Worm (Caenorhabditis elegans) whole organism, L2 larva: ENCODE data around the gene Y94H6A.3.
A peak's percentile ranks its signal among the peaks of the same experiment; 100 is the strongest.

Source experiments
- C34F6.9 ChIP-seq: fragments of 150-350 bp; optimal IDR thresholded peaks from 2 replicates; lab custom pipeline; 2014; ENCODE audit warnings: missing biosample characterization, missing genetic modification characterization
- F13H6.1 ChIP-seq: sonication (generic microtip); optimal IDR thresholded peaks from 2 replicates; lab custom pipeline; 2016; ENCODE audit warnings: missing genetic modification characterization, missing compliant biosample characterization
- R02D3.7 ChIP-seq: fragments of 150-350 bp; optimal IDR thresholded peaks from 2 replicates; lab custom pipeline; 2014; ENCODE audit warnings: missing biosample characterization, missing genetic modification characterization
- Y55F3AM.14 ChIP-seq: fragments of 200-800 bp; sonication (Bioruptor generic); optimal IDR thresholded peaks from 2 replicates; lab custom pipeline; 2018; ENCODE audit warnings: mild to moderate bottlenecking, missing genetic modification characterization, missing compliant biosample characterization
- ZK546.5 ChIP-seq: sonication (generic microtip); optimal IDR thresholded peaks from 2 replicates; lab custom pipeline; 2017; ENCODE audit warnings: missing biosample characterization, missing genetic modification characterization
- alr-1 ChIP-seq: fragments of 150-350 bp; optimal IDR thresholded peaks from 2 replicates; lab custom pipeline; 2014; ENCODE audit warnings: missing biosample characterization, missing genetic modification characterization
- aly-2 ChIP-seq: fragments of 150-350 bp; optimal IDR thresholded peaks from 2 replicates; lab custom pipeline; 2014; ENCODE audit warnings: missing biosample characterization, missing genetic modification characterization
- ama-1 ChIP-seq: fragments of 150-350 bp; optimal IDR thresholded peaks from 2 replicates; lab custom pipeline; 2018; ENCODE audit warnings: inconsistent platforms
- blmp-1 ChIP-seq: sonication (generic microtip); optimal IDR thresholded peaks from 2 replicates; lab custom pipeline; 2017; ENCODE audit warnings: missing genetic modification characterization, mild to moderate bottlenecking, missing compliant biosample characterization, antibody characterized with exemption, moderate library complexity; ENCODE audit not compliant: insufficient read depth
- ceh-16 ChIP-seq: fragments of 150-350 bp; optimal IDR thresholded peaks from 2 replicates; lab custom pipeline; 2014; ENCODE audit warnings: missing biosample characterization, missing genetic modification characterization
- ceh-82 ChIP-seq: fragments of 150-350 bp; optimal IDR thresholded peaks from 2 replicates; lab custom pipeline; 2014; ENCODE audit warnings: missing biosample characterization, missing genetic modification characterization
- crh-2 ChIP-seq: sonication (generic microtip); optimal IDR thresholded peaks from 2 replicates; lab custom pipeline; 2017; ENCODE audit warnings: missing biosample characterization, missing genetic modification characterization
- dmd-4 ChIP-seq: sonication (generic microtip); optimal IDR thresholded peaks from 2 replicates; lab custom pipeline; 2017; ENCODE audit warnings: missing biosample characterization, missing genetic modification characterization
- egl-27 ChIP-seq: sonication (generic microtip); optimal IDR thresholded peaks from 3 replicates; lab custom pipeline; 2017; ENCODE audit warnings: missing biosample characterization, missing genetic modification reagents, missing genetic modification characterization
- elt-1 ChIP-seq: fragments of 150-350 bp; optimal IDR thresholded peaks from 2 replicates; lab custom pipeline; 2014; ENCODE audit warnings: missing biosample characterization, missing genetic modification characterization
- elt-3 ChIP-seq: sonication (generic microtip); optimal IDR thresholded peaks from 2 replicates; lab custom pipeline; 2017; ENCODE audit warnings: missing biosample characterization, missing genetic modification characterization
- fos-1 ChIP-seq: fragments of 150-350 bp; optimal IDR thresholded peaks from 2 replicates; lab custom pipeline; 2014; ENCODE audit warnings: missing biosample characterization, missing genetic modification characterization
- gmeb-1 ChIP-seq: fragments of 150-350 bp; optimal IDR thresholded peaks from 2 replicates; lab custom pipeline; 2014; ENCODE audit warnings: missing biosample characterization, missing genetic modification characterization
- lin-11 ChIP-seq: fragments of 150-350 bp; sonication (generic microtip); optimal IDR thresholded peaks from 2 replicates; lab custom pipeline; 2014; ENCODE audit warnings: missing biosample characterization, missing genetic modification characterization, inconsistent platforms, mixed read lengths
- lin-13 ChIP-seq: fragments of 150-350 bp; optimal IDR thresholded peaks from 2 replicates; lab custom pipeline; 2014; ENCODE audit warnings: missing biosample characterization, missing genetic modification reagents, missing genetic modification characterization
- lin-39 ChIP-seq: fragments of 150-350 bp; optimal IDR thresholded peaks from 2 replicates; lab custom pipeline; 2014; ENCODE audit warnings: missing biosample characterization, missing genetic modification reagents, missing genetic modification characterization
- lsy-2 ChIP-seq, 2 experiments: fragments of 150-350 bp in 1 of 2; sonication (generic microtip) in 1 of 2; optimal IDR thresholded peaks; 2 replicates each; lab custom pipeline; 2014 to 2017; ENCODE audit warnings: missing biosample characterization in 2 of 2, missing genetic modification characterization in 2 of 2
- mab-5 ChIP-seq: fragments of 150-350 bp; optimal IDR thresholded peaks from 2 replicates; lab custom pipeline; 2014; ENCODE audit warnings: missing biosample characterization, missing genetic modification characterization
- mbf-1 ChIP-seq: sonication (generic microtip); optimal IDR thresholded peaks from 2 replicates; lab custom pipeline; 2017; ENCODE audit warnings: missing biosample characterization, missing genetic modification characterization
- mdl-1 ChIP-seq, 2 experiments: fragments of 150-350 bp in 1 of 2; sonication (generic microtip) in 1 of 2; optimal IDR thresholded peaks; 2 replicates each; lab custom pipeline; 2017; ENCODE audit warnings: missing biosample characterization in 2 of 2, missing genetic modification characterization in 2 of 2
- nhr-10 ChIP-seq: sonication (generic microtip); optimal IDR thresholded peaks from 2 replicates; lab custom pipeline; 2017; ENCODE audit warnings: missing biosample characterization, missing genetic modification characterization
- nhr-11 ChIP-seq: fragments of 150-350 bp; optimal IDR thresholded peaks from 2 replicates; lab custom pipeline; 2014; ENCODE audit warnings: missing biosample characterization, missing genetic modification characterization
- nhr-12 ChIP-seq: fragments of 150-350 bp; optimal IDR thresholded peaks from 2 replicates; lab custom pipeline; 2014; ENCODE audit warnings: missing biosample characterization, missing genetic modification characterization
- nhr-129 ChIP-seq: fragments of 150-350 bp; optimal IDR thresholded peaks from 2 replicates; lab custom pipeline; 2014; ENCODE audit warnings: missing biosample characterization, missing genetic modification characterization
- nhr-21 ChIP-seq: fragments of 150-350 bp; optimal IDR thresholded peaks from 2 replicates; lab custom pipeline; 2014; ENCODE audit warnings: missing biosample characterization, missing genetic modification characterization
- nhr-23 ChIP-seq: fragments of 150-350 bp; optimal IDR thresholded peaks from 2 replicates; lab custom pipeline; 2014; ENCODE audit warnings: missing biosample characterization, missing genetic modification reagents, missing genetic modification characterization
- nhr-237 ChIP-seq: fragments of 150-350 bp; optimal IDR thresholded peaks from 2 replicates; lab custom pipeline; 2014; ENCODE audit warnings: missing biosample characterization, missing genetic modification characterization
- nhr-25 ChIP-seq: fragments of 150-350 bp; sonication (generic microtip); optimal IDR thresholded peaks from 3 replicates; lab custom pipeline; 2014; ENCODE audit warnings: missing biosample characterization, missing genetic modification characterization
- nhr-6 ChIP-seq: fragments of 150-350 bp; optimal IDR thresholded peaks from 2 replicates; lab custom pipeline; 2014; ENCODE audit warnings: missing biosample characterization, missing genetic modification characterization
- nhr-77 ChIP-seq: fragments of 150-350 bp; optimal IDR thresholded peaks from 2 replicates; lab custom pipeline; 2014; ENCODE audit warnings: missing biosample characterization, missing genetic modification characterization
- peb-1 ChIP-seq: fragments of 150-350 bp; optimal IDR thresholded peaks from 2 replicates; lab custom pipeline; 2014; ENCODE audit warnings: missing biosample characterization, missing genetic modification characterization
- sem-4 ChIP-seq: fragments of 150-350 bp; optimal IDR thresholded peaks from 2 replicates; lab custom pipeline; 2014; ENCODE audit warnings: missing biosample characterization, missing genetic modification reagents, missing genetic modification characterization
- skn-1 ChIP-seq: sonication (generic microtip); optimal IDR thresholded peaks from 2 replicates; lab custom pipeline; 2017; ENCODE audit warnings: missing biosample characterization, missing genetic modification characterization
- sma-3 ChIP-seq: sonication (generic microtip); optimal IDR thresholded peaks from 2 replicates; lab custom pipeline; 2016; ENCODE audit warnings: missing genetic modification reagents, missing genetic modification characterization, missing compliant biosample characterization
- sma-9 ChIP-seq, 2 experiments: fragments of 150-350 bp in 1 of 2; sonication (generic microtip) in 1 of 2; optimal IDR thresholded peaks; 2 replicates each; lab custom pipeline; 2014 to 2016; ENCODE audit warnings: missing genetic modification characterization in 2 of 2, mild to moderate bottlenecking in 1 of 2, missing biosample characterization in 1 of 2, missing compliant biosample characterization in 1 of 2, missing genetic modification reagents in 1 of 2, moderate library complexity in 1 of 2
- snpc-4 ChIP-seq: fragments of 150-350 bp; optimal IDR thresholded peaks from 2 replicates; lab custom pipeline; 2014; ENCODE audit warnings: missing biosample characterization, missing genetic modification characterization
- unc-39 ChIP-seq: fragments of 150-350 bp; optimal IDR thresholded peaks from 2 replicates; lab custom pipeline; 2014; ENCODE audit warnings: missing biosample characterization, missing genetic modification characterization
- unc-55 ChIP-seq: fragments of 150-350 bp; sonication (generic microtip); optimal IDR thresholded peaks from 3 replicates; lab custom pipeline; 2014; ENCODE audit warnings: missing biosample characterization, missing genetic modification reagents, missing genetic modification characterization
- unc-62 ChIP-seq: fragments of 150-350 bp; optimal IDR thresholded peaks from 2 replicates; lab custom pipeline; 2014; ENCODE audit warnings: missing biosample characterization, missing genetic modification reagents, missing genetic modification characterization
- zag-1 ChIP-seq: fragments of 150-350 bp; optimal IDR thresholded peaks from 2 replicates; lab custom pipeline; 2014; ENCODE audit warnings: missing biosample characterization, missing genetic modification characterization
- ztf-1 ChIP-seq: fragments of 200-800 bp; sonication (Bioruptor generic); conservative IDR thresholded peaks from 2 replicates; pipeline ENCODE4 v1.3.6; 2022; ENCODE audit warnings: missing genetic modification characterization, missing compliant biosample characterization
- ztf-11 ChIP-seq: sonication (generic microtip); optimal IDR thresholded peaks from 2 replicates; lab custom pipeline; 2017; ENCODE audit warnings: missing biosample characterization, missing genetic modification characterization
- ztf-4 ChIP-seq: fragments of 150-350 bp; optimal IDR thresholded peaks from 2 replicates; lab custom pipeline; 2014; ENCODE audit warnings: missing biosample characterization, missing genetic modification characterization

Y94H6A.3 gene

ce11 chrIV:2640950-2641349 is 35.4 kb upstream of the Y94H6A.3 start, which contains the start of the genes mdf-2 and nduv-3:
Gene mdf-2 (minus strand): TSS chrIV:2641125.
Gene nduv-3 (plus strand): TSS chrIV:2641310.
- TF ChIP-seq nhr-10 (tag; lab: Kevin White, UChicago): no peak
- TF ChIP-seq snpc-4 (tag; lab: Kevin White, UChicago): peak; percentile 0
- peak; percentile 51 for TF ChIP-seq crh-2 (tag; lab: Kevin White, UChicago)
- no peak for TF ChIP-seq skn-1 (tag; lab: Kevin White, UChicago)
- TF ChIP-seq nhr-129 (tag; lab: Kevin White, UChicago): peak; percentile 62
- peak; percentile 68 for TF ChIP-seq lin-11 (tag; lab: Kevin White, UChicago)
- TF ChIP-seq C34F6.9 (tag; lab: Kevin White, UChicago): peak; percentile 92
- TF ChIP-seq nhr-11 (tag; lab: Kevin White, UChicago): no peak
- no peak for TF ChIP-seq ztf-4 (tag; lab: Kevin White, UChicago)
- no peak for TF ChIP-seq ceh-82 (tag; lab: Kevin White, UChicago)
- no peak for TF ChIP-seq ztf-1 (GFP tag; lab: Robert Waterston, UW)
- no peak for TF ChIP-seq elt-1
- peak; percentile 85 for TF ChIP-seq lin-13 (GFP tag; lab: Kevin White, UChicago)
- no peak for TF ChIP-seq aly-2 (tag; lab: Kevin White, UChicago)
- TF ChIP-seq peb-1: no peak
- TF ChIP-seq elt-3: no peak
- peak; percentile 33 for TF ChIP-seq fos-1 (tag; lab: Kevin White, UChicago)
- TF ChIP-seq gmeb-1 (tag; lab: Kevin White, UChicago): peak; percentile 93
- peak; percentile 86 for TF ChIP-seq unc-55 (GFP tag; lab: Kevin White, UChicago)
- TF ChIP-seq nhr-77: peak; percentile 31
- TF ChIP-seq nhr-237 (tag; lab: Kevin White, UChicago): no peak
- TF ChIP-seq nhr-12 (tag; lab: Kevin White, UChicago): no peak
- TF ChIP-seq Y55F3AM.14 (GFP tag; lab: Kevin White, UChicago): no peak
- no peak for TF ChIP-seq lin-39 (tag; lab: Kevin White, UChicago)
- no peak for TF ChIP-seq ama-1 (lab: Kevin White, UChicago)
- no peak for TF ChIP-seq blmp-1 (tag; lab: Kevin White, UChicago)
- TF ChIP-seq unc-62 (GFP tag; lab: Kevin White, UChicago): no peak
- TF ChIP-seq dmd-4 (tag; lab: Kevin White, UChicago): no peak
- TF ChIP-seq nhr-25: peak; percentile 73
- TF ChIP-seq mbf-1 (tag; lab: Kevin White, UChicago): no peak
- TF ChIP-seq nhr-6 (tag; lab: Kevin White, UChicago): peak; percentile 12
- no peak for TF ChIP-seq ceh-16
- peak; percentile 67 for TF ChIP-seq F13H6.1 (tag; lab: Kevin White, UChicago)
- no peak for TF ChIP-seq unc-39 (tag; lab: Kevin White, UChicago)
- TF ChIP-seq egl-27 (tag; lab: Kevin White, UChicago): peak; percentile 44
- peak; percentile 88 to 90 for TF ChIP-seq lsy-2 (tag; optimal IDR thresholded peaks at IDR 0.05; lab: Kevin White, UChicago)
- TF ChIP-seq sem-4 (tag; lab: Kevin White, UChicago): peak; percentile 38
- TF ChIP-seq ZK546.5 (tag; lab: Kevin White, UChicago): peak; percentile 0
- no peak for TF ChIP-seq zag-1 (tag; lab: Kevin White, UChicago)
- TF ChIP-seq nhr-21 (tag; lab: Kevin White, UChicago): peak; percentile 44
- TF ChIP-seq mab-5: peak; percentile 75
- TF ChIP-seq ztf-11: no peak
- no peak for TF ChIP-seq alr-1 (tag; lab: Kevin White, UChicago)
- TF ChIP-seq mdl-1 (tag; optimal IDR thresholded peaks at IDR 0.05; lab: Kevin White, UChicago): peak in 1 of 2 experiments; percentile 9
- TF ChIP-seq R02D3.7: peak; percentile 27
- TF ChIP-seq sma-9 (GFP tag; optimal IDR thresholded peaks at IDR 0.05; lab: Kevin White, UChicago): peak; percentile 70
- TF ChIP-seq sma-9 (tag; optimal IDR thresholded peaks at IDR 0.05; lab: Kevin White, UChicago): no peak
- TF ChIP-seq nhr-23 (tag; lab: Kevin White, UChicago): no peak
- TF ChIP-seq sma-3 (GFP tag; lab: Kevin White, UChicago): peak; percentile 49
